Worm (Caenorhabditis elegans): Measurements from ENCODE around the gene C30B5.2.
A peak's percentile ranks its signal among the peaks of the same experiment; 100 is the strongest.

DNA sequence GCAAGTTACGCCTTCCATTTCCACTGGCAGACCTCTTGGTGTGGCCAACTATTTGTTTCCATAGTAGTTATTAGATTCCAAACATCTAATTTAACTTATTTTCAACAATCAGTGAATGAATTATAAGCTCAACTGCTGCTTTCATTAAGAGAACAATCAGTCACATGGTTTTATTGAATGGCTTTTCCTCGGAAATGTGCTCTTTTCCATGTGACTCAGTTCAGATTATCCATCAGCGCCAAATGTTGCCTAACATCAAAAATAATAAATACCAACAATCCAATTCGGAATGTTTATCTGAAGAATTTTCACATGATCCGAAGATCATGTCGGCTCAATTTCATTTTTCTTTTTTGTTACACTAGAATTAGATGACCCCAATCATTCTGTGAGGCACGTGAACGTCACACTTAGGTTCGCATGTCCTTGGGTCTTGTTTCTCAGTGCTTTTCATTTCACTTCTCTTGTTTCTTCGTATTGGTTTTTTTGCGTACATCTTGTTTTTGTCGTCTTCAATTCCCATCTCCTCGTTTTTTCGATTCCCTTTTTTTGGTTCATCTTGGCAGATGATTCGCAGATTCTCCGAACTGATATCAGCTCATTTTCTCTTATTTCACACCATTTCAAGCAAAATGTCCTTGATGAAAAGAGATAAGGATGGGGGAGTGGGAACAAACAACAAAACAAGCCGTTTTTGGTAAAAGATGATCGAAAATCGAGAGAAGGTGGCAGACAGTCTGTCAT is 20.7 kb upstream of the C30B5.2 start:
- TF ChIP-seq zip-8 (tag; optimal IDR thresholded peaks at IDR 0.05): no peak
- TF ChIP-seq ztf-11 (tag; optimal IDR thresholded peaks at IDR 0.05): no peak
- no peak for TF ChIP-seq pha-4 (tag; optimal IDR thresholded peaks at IDR 0.05)
- no peak for TF ChIP-seq bed-3 (GFP tag; optimal IDR thresholded peaks at IDR 0.05)
- no peak for TF ChIP-seq elt-3 (tag; optimal IDR thresholded peaks at IDR 0.05)
- peak; percentile 59 for TF ChIP-seq elt-1 (tag; optimal IDR thresholded peaks at IDR 0.05; ENCODE audit: borderline replicate concordance, insufficient read depth)
- TF ChIP-seq nhr-76 (tag; optimal IDR thresholded peaks at IDR 0.05): no peak
- TF ChIP-seq nhr-12 (tag; optimal IDR thresholded peaks at IDR 0.05): no peak
- TF ChIP-seq lin-13 (tag; optimal IDR thresholded peaks at IDR 0.05): no peak

Data from whole organism, mixed stage, embryonic.